Fruit fly (Drosophila melanogaster) whole organism, embryonic: ENCODE data around the gene CG4953.
A peak's percentile ranks its signal among the peaks of the same experiment; 100 is the strongest.

Experiments used
- Ada2b ChIP-seq: fragments of 200-800 bp; sonication (Bioruptor generic); IDR thresholded peaks from 2 replicates; pipeline ENCODE4 v1.3.6; 2022; ENCODE audit warnings: missing biosample characterization, missing genetic modification characterization
- Asciz ChIP-seq: fragments of 200-800 bp; sonication (Bioruptor generic); optimal IDR thresholded peaks from 2 replicates; lab custom pipeline; 2017; ENCODE audit warnings: missing biosample characterization, mild to moderate bottlenecking, missing genetic modification characterization, missing genetic modification reagents
- Blimp-1 ChIP-seq: fragments of 200-800 bp; sonication (Bioruptor generic); optimal IDR thresholded peaks from 3 replicates; lab custom pipeline; 2018; ENCODE audit warnings: missing biosample characterization, missing genetic modification characterization, mild to moderate bottlenecking, moderate library complexity, missing genetic modification reagents
- CG10321 ChIP-seq: fragments of 200-800 bp; sonication (Bioruptor generic); IDR thresholded peaks from 2 replicates; pipeline ENCODE4 v1.3.6; 2022; ENCODE audit warnings: missing biosample characterization, missing genetic modification characterization
- CG10959 ChIP-seq: fragments of 200-800 bp; sonication (Bioruptor generic); IDR thresholded peaks from 2 replicates; pipeline ENCODE4 v1.3.6; 2022; ENCODE audit warnings: missing biosample characterization, missing genetic modification characterization
- CG11085 ChIP-seq: fragments of 200-800 bp; sonication (Bioruptor generic); IDR thresholded peaks from 2 replicates; pipeline ENCODE4 v1.3.6; 2022; ENCODE audit warnings: missing biosample characterization, missing genetic modification characterization
- CG12071 ChIP-seq: fragments of 200-800 bp; sonication (Bioruptor generic); optimal IDR thresholded peaks from 3 replicates; lab custom pipeline; 2018; ENCODE audit warnings: missing biosample characterization, mild to moderate bottlenecking, missing genetic modification characterization
- CG12769 ChIP-seq: fragments of 200-800 bp; sonication (Bioruptor generic); optimal IDR thresholded peaks from 2 replicates; lab custom pipeline; 2019; ENCODE audit warnings: missing biosample characterization, mild to moderate bottlenecking, missing genetic modification characterization, moderate library complexity
- CG17361 ChIP-seq: fragments of 200-800 bp; sonication (Bioruptor generic); IDR thresholded peaks from 3 replicates; pipeline ENCODE4 v1.3.6; 2022; ENCODE audit warnings: missing biosample characterization, missing genetic modification characterization
- CG1792 ChIP-seq: fragments of 200-800 bp; sonication (Bioruptor generic); optimal IDR thresholded peaks from 2 replicates; lab custom pipeline; 2016; ENCODE audit warnings: missing biosample characterization, missing genetic modification characterization
- CG18599 ChIP-seq: fragments of 200-800 bp; sonication (Bioruptor generic); optimal IDR thresholded peaks from 3 replicates; lab custom pipeline; 2017; ENCODE audit warnings: missing biosample characterization, missing genetic modification characterization, mild to moderate bottlenecking, moderate library complexity, missing genetic modification reagents
- CG2889 ChIP-seq: fragments of 200-800 bp; sonication (Bioruptor generic); IDR thresholded peaks from 3 replicates; pipeline ENCODE4 v1.3.6; 2022; ENCODE audit warnings: missing biosample characterization, missing genetic modification characterization
- CG3163 ChIP-seq: fragments of 200-800 bp; sonication (Bioruptor generic); optimal IDR thresholded peaks from 3 replicates; lab custom pipeline; 2016; ENCODE audit warnings: missing biosample characterization, missing genetic modification characterization
- CG33213 ChIP-seq: fragments of 200-800 bp; sonication (Bioruptor generic); optimal IDR thresholded peaks from 3 replicates; lab custom pipeline; 2016; ENCODE audit warnings: missing biosample characterization, missing genetic modification characterization
- CG3838 ChIP-seq: fragments of 200-800 bp; sonication (Bioruptor generic); optimal IDR thresholded peaks from 3 replicates; lab custom pipeline; 2016; ENCODE audit warnings: missing biosample characterization, missing genetic modification characterization
- CG4617 ChIP-seq: fragments of 200-800 bp; sonication (Bioruptor generic); optimal IDR thresholded peaks from 3 replicates; lab custom pipeline; 2016; ENCODE audit warnings: missing biosample characterization, missing genetic modification characterization, borderline replicate concordance
- CG4730 ChIP-seq: fragments of 200-800 bp; sonication (Bioruptor generic); IDR thresholded peaks from 2 replicates; pipeline ENCODE4 v1.3.6; 2022; ENCODE audit warnings: missing biosample characterization, missing genetic modification characterization
- CG5180 ChIP-seq: fragments of 200-800 bp; sonication (Bioruptor generic); optimal IDR thresholded peaks from 3 replicates; lab custom pipeline; 2017; ENCODE audit warnings: missing biosample characterization, missing genetic modification characterization, mild to moderate bottlenecking, moderate library complexity, missing genetic modification reagents
- CG6175 ChIP-seq: fragments of 200-800 bp; sonication (Bioruptor generic); IDR thresholded peaks from 3 replicates; pipeline ENCODE4 v1.3.6; 2022; ENCODE audit warnings: missing biosample characterization, missing genetic modification characterization
- CG6254 ChIP-seq: fragments of 200-800 bp; sonication (Bioruptor generic); optimal IDR thresholded peaks from 3 replicates; lab custom pipeline; 2017; ENCODE audit warnings: mild to moderate bottlenecking, missing biosample characterization, missing genetic modification reagents, missing genetic modification characterization
- CG6272 ChIP-seq: fragments of 200-800 bp; sonication (Bioruptor generic); IDR thresholded peaks from 2 replicates; pipeline ENCODE4 v1.3.6; 2022; ENCODE audit warnings: missing biosample characterization, missing genetic modification characterization
- CG7372 ChIP-seq: fragments of 200-800 bp; sonication (Bioruptor generic); IDR thresholded peaks from 2 replicates; pipeline ENCODE4 v1.3.6; 2022; ENCODE audit warnings: missing biosample characterization, missing genetic modification characterization
- CG7556 ChIP-seq: fragments of 200-800 bp; sonication (Bioruptor generic); optimal IDR thresholded peaks from 2 replicates; lab custom pipeline; 2017; ENCODE audit warnings: missing biosample characterization, mild to moderate bottlenecking, missing genetic modification characterization
- CG7928 ChIP-seq: fragments of 200-800 bp; sonication (Bioruptor generic); optimal IDR thresholded peaks from 2 replicates; lab custom pipeline; 2017; ENCODE audit warnings: missing biosample characterization, mild to moderate bottlenecking, missing genetic modification characterization
- D19B ChIP-seq: fragments of 200-800 bp; sonication (Bioruptor generic); optimal IDR thresholded peaks from 2 replicates; lab custom pipeline; 2017; ENCODE audit warnings: missing biosample characterization, mild to moderate bottlenecking, missing genetic modification characterization
- Ets65A ChIP-seq: fragments of 200-800 bp; sonication (Bioruptor generic); peaks from one replicate; lab custom pipeline; 2016; ENCODE audit warnings: missing biosample characterization, missing genetic modification characterization
- Jarid2 ChIP-seq: fragments of 200-800 bp; sonication (Bioruptor generic); optimal IDR thresholded peaks from 3 replicates; lab custom pipeline; 2017; ENCODE audit warnings: mild to moderate bottlenecking, missing biosample characterization, missing genetic modification reagents, missing genetic modification characterization
- MESR4 ChIP-seq: fragments of 200-800 bp; sonication (Bioruptor generic); optimal IDR thresholded peaks from 2 replicates; lab custom pipeline; 2018; ENCODE audit warnings: missing biosample characterization, mild to moderate bottlenecking, missing genetic modification characterization, moderate library complexity
- Oli ChIP-seq: fragments of 200-800 bp; sonication (Bioruptor generic); optimal IDR thresholded peaks from 2 replicates; lab custom pipeline; 2018; ENCODE audit warnings: missing biosample characterization, mild to moderate bottlenecking, missing genetic modification characterization, moderate library complexity
- Opbp ChIP-seq: fragments of 200-800 bp; sonication (Bioruptor generic); IDR thresholded peaks from 3 replicates; pipeline ENCODE4 v1.3.6; 2022; ENCODE audit warnings: missing biosample characterization, missing genetic modification characterization; ENCODE audit not compliant: partially characterized antibody
- Pdp1 ChIP-seq, 2 experiments: fragments of 200-800 bp; sonication (Bioruptor generic); optimal IDR thresholded peaks; 3 replicates each; lab custom pipeline; 2016; ENCODE audit warnings: missing biosample characterization in 2 of 2, missing genetic modification characterization in 2 of 2, mild to moderate bottlenecking in 1 of 2, moderate library complexity in 1 of 2
- Rfx ChIP-seq: fragments of 200-800 bp; sonication (Bioruptor generic); IDR thresholded peaks from 2 replicates; pipeline ENCODE4 v1.3.6; 2022; ENCODE audit warnings: missing biosample characterization, missing genetic modification characterization
- Xbp1 ChIP-seq: fragments of 200-800 bp; sonication (Bioruptor generic); optimal IDR thresholded peaks from 3 replicates; lab custom pipeline; 2016; ENCODE audit warnings: missing biosample characterization, mild to moderate bottlenecking, missing genetic modification characterization
- aop ChIP-seq: fragments of 200-800 bp; sonication (Bioruptor generic); IDR thresholded peaks from 2 replicates; pipeline ENCODE4 v1.3.6; 2022; ENCODE audit warnings: missing biosample characterization, missing genetic modification characterization
- caup ChIP-seq: fragments of 200-800 bp; sonication (Bioruptor generic); optimal IDR thresholded peaks from 3 replicates; lab custom pipeline; 2017; ENCODE audit warnings: missing biosample characterization, mild to moderate bottlenecking, missing genetic modification characterization, moderate library complexity; ENCODE audit not compliant: severe bottlenecking
- corto ChIP-seq: fragments of 200-800 bp; sonication (Bioruptor generic); optimal IDR thresholded peaks from 2 replicates; lab custom pipeline; 2016; ENCODE audit warnings: missing biosample characterization, mild to moderate bottlenecking, missing genetic modification characterization, moderate library complexity
- cwo ChIP-seq: fragments of 200-800 bp; sonication (Bioruptor generic); optimal IDR thresholded peaks from 3 replicates; lab custom pipeline; 2017; ENCODE audit warnings: missing biosample characterization, missing genetic modification characterization, mild to moderate bottlenecking, moderate library complexity, missing genetic modification reagents
- dan ChIP-seq: fragments of 200-800 bp; sonication (Bioruptor generic); IDR thresholded peaks from 2 replicates; pipeline ENCODE4 v1.3.6; 2022; ENCODE audit warnings: missing biosample characterization, missing genetic modification characterization
- disco-r ChIP-seq: fragments of 200-800 bp; sonication (Bioruptor generic); optimal IDR thresholded peaks from 2 replicates; lab custom pipeline; 2016; ENCODE audit warnings: missing biosample characterization, missing genetic modification characterization
- dmrt11E ChIP-seq: fragments of 200-800 bp; sonication (Bioruptor generic); optimal IDR thresholded peaks from 3 replicates; lab custom pipeline; 2018; ENCODE audit warnings: missing biosample characterization, mild to moderate bottlenecking, missing genetic modification characterization, moderate library complexity
- ems ChIP-seq: fragments of 200-800 bp; sonication (Bioruptor generic); optimal IDR thresholded peaks from 3 replicates; lab custom pipeline; 2016; ENCODE audit warnings: missing biosample characterization, missing genetic modification characterization
- gsb-n ChIP-seq: fragments of 200-800 bp; sonication (Bioruptor generic); optimal IDR thresholded peaks from 3 replicates; lab custom pipeline; 2018; ENCODE audit warnings: missing biosample characterization, mild to moderate bottlenecking, missing genetic modification characterization
- hbn ChIP-seq: fragments of 200-800 bp; sonication (Bioruptor generic); IDR thresholded peaks from 2 replicates; pipeline ENCODE4 v1.3.6; 2022; ENCODE audit warnings: missing biosample characterization, missing genetic modification characterization; ENCODE audit not compliant: partially characterized antibody
- hth ChIP-seq: fragments of >200 bp; optimal IDR thresholded peaks from 2 replicates; lab custom pipeline; 2017; ENCODE audit warnings: inconsistent platforms
- mirr ChIP-seq: fragments of 200-800 bp; sonication (Bioruptor generic); optimal IDR thresholded peaks from 3 replicates; lab custom pipeline; 2018; ENCODE audit warnings: missing biosample characterization, mild to moderate bottlenecking, missing genetic modification characterization
- oc ChIP-seq: fragments of 200-800 bp; sonication (Bioruptor generic); optimal IDR thresholded peaks from 2 replicates; lab custom pipeline; 2018; ENCODE audit warnings: missing biosample characterization, mild to moderate bottlenecking, missing genetic modification characterization, moderate library complexity
- psq ChIP-seq: fragments of 200-800 bp; sonication (Bioruptor generic); optimal IDR thresholded peaks from 2 replicates; lab custom pipeline; 2017; ENCODE audit warnings: missing biosample characterization, missing genetic modification characterization
- sens ChIP-seq: fragments of 200-800 bp; sonication (Bioruptor generic); peaks from one replicate; lab custom pipeline; 2016; ENCODE audit warnings: missing biosample characterization, missing genetic modification characterization
- sob ChIP-seq: fragments of 200-800 bp; sonication (Bioruptor generic); IDR thresholded peaks from 2 replicates; pipeline ENCODE4 v1.3.6; 2022; ENCODE audit warnings: missing biosample characterization, missing genetic modification characterization
- sug ChIP-seq: fragments of 200-800 bp; optimal IDR thresholded peaks from 2 replicates; lab custom pipeline; 2019; ENCODE audit warnings: missing biosample characterization, mild to moderate bottlenecking, missing genetic modification characterization, moderate library complexity
- tap ChIP-seq: fragments of 200-800 bp; optimal IDR thresholded peaks from 3 replicates; lab custom pipeline; 2019; ENCODE audit warnings: missing biosample characterization, mild to moderate bottlenecking, missing genetic modification characterization, moderate library complexity
- toy ChIP-seq: fragments of 200-800 bp; sonication (Bioruptor generic); IDR thresholded peaks from 2 replicates; pipeline ENCODE4 v1.3.6; 2022; ENCODE audit warnings: missing biosample characterization, missing genetic modification characterization

CG4953 gene

dm6 chr2L:10278658-10279057, 12.2 kb downstream of the CG4953 start, which contains the start of gene Utx (continued):
- no peak for TF ChIP-seq aop
- TF ChIP-seq mirr (GFP tag; lab: Kevin White, UChicago) = no peak
- no peak for TF ChIP-seq CG10321 (GFP tag; lab: Robert Waterston, UW)
- no peak for TF ChIP-seq CG11085 (GFP tag; lab: Robert Waterston, UW)
- no peak for TF ChIP-seq CG7928
- TF ChIP-seq oc (tag; lab: Kevin White, UChicago) = no peak
- no peak for TF ChIP-seq Pdp1 (GFP tag; optimal IDR thresholded peaks at IDR 0.05; lab: Kevin White, UChicago)
- TF ChIP-seq hth (lab: Kevin White, UChicago) = no peak
- TF ChIP-seq Ada2b (GFP tag; lab: Robert Waterston, UW) = no peak
- no peak for TF ChIP-seq ems
- TF ChIP-seq toy (GFP tag; lab: Robert Waterston, UW) = no peak
- TF ChIP-seq CG12769 (tag; lab: Kevin White, UChicago) = no peak
- TF ChIP-seq CG10959 = no peak
- TF ChIP-seq Opbp (GFP tag; lab: Robert Waterston, UW) = peak; percentile 92
- TF ChIP-seq dmrt11E (tag; lab: Kevin White, UChicago) = no peak
- TF ChIP-seq psq = no peak
- TF ChIP-seq CG4730 (GFP tag; lab: Robert Waterston, UW) = no peak
- peak; percentile 39; the same call in 1 of the 2 replicates for TF ChIP-seq Rfx
- no peak for TF ChIP-seq Oli (tag; lab: Kevin White, UChicago)
- TF ChIP-seq Jarid2 (GFP tag; lab: Kevin White, UChicago) = no peak
- no peak for TF ChIP-seq CG1792 (GFP tag; lab: Kevin White, UChicago)
- no peak for TF ChIP-seq CG7372 (GFP tag; lab: Robert Waterston, UW)
- TF ChIP-seq Asciz = no peak
- no peak for TF ChIP-seq CG12071 (GFP tag; lab: Kevin White, UChicago)
- no peak for TF ChIP-seq CG3163 (GFP tag; lab: Kevin White, UChicago)
- TF ChIP-seq corto (GFP tag; lab: Kevin White, UChicago) = no peak
- peak; percentile 31 for TF ChIP-seq MESR4 (GFP tag; lab: Kevin White, UChicago)
- no peak for TF ChIP-seq cwo (GFP tag; lab: Kevin White, UChicago)
- TF ChIP-seq tap (tag; lab: Kevin White, UChicago) = no peak
- no peak for TF ChIP-seq caup
- TF ChIP-seq sob = no peak
- peak; percentile 72 for TF ChIP-seq hbn (GFP tag; lab: Robert Waterston, UW)
- no peak for TF ChIP-seq Ets65A (GFP tag; lab: Kevin White, UChicago)
- no peak for TF ChIP-seq CG6175 (GFP tag; lab: Robert Waterston, UW)
- TF ChIP-seq sens (GFP tag; lab: Kevin White, UChicago) = no peak
- TF ChIP-seq CG4617 (GFP tag; lab: Kevin White, UChicago) = peak; percentile 55
- no peak for TF ChIP-seq disco-r (GFP tag; lab: Kevin White, UChicago)
- no peak for TF ChIP-seq CG6254 (GFP tag; lab: Kevin White, UChicago)
- no peak for TF ChIP-seq CG6272
- no peak for TF ChIP-seq CG3838 (GFP tag; lab: Kevin White, UChicago)
- peak; percentile 41 for TF ChIP-seq Xbp1 (GFP tag; lab: Kevin White, UChicago)
- no peak for TF ChIP-seq dan (GFP tag; lab: Robert Waterston, UW)
- no peak for TF ChIP-seq CG18599
- no peak for TF ChIP-seq CG2889
- no peak for TF ChIP-seq D19B (GFP tag; lab: Kevin White, UChicago)
- TF ChIP-seq Blimp-1 = no peak
- TF ChIP-seq CG7556 (GFP tag; lab: Kevin White, UChicago) = no peak
- no peak for TF ChIP-seq gsb-n (tag; lab: Kevin White, UChicago)
- no peak for TF ChIP-seq CG33213 (GFP tag; lab: Kevin White, UChicago)
- TF ChIP-seq sug (tag; lab: Kevin White, UChicago) = no peak
- no peak for TF ChIP-seq CG5180 (GFP tag; lab: Kevin White, UChicago)
- TF ChIP-seq CG17361 (GFP tag; lab: Robert Waterston, UW) = no peak
